Fruit fly (Drosophila melanogaster) S2 (cell line): ENCODE results near the gene capu.

ENCODE experiments used
- CG8478 ChIP-seq: fragments of >200 bp; optimal IDR thresholded peaks from 2 replicates; lab custom pipeline; 2018
- CTCF ChIP-seq, 2 experiments: fragments of >200 bp; optimal IDR thresholded peaks; 2 replicates each; lab custom pipeline; 2018

The capu gene

DNA sequence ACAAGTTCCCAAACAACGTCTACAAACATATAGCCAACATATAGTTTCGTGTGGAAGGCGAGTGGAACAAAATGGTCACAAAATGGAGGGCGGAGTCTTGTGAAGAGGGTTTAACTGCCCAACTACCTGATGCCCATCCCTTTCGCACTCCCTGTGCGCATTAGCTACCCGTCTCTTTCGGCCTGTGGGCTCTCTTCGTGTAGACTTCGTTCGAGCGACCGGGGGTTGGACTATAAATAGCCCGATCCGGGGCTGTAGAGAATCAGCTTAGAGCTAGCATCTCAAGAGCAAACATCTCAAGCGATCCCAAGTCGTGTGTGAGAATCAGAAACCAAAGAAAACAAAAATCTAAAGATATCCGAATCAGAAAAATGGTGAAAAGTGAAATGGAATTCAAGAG lies 77.2 kb downstream of the capu start, which contains the start of gene slp1:
Gene slp1 (plus strand): TSS at position 263 of the 400 bp plus-strand sequence.
- no peak for TF ChIP-seq CTCF (optimal IDR thresholded peaks at IDR 0.05; lab: Kevin White, UChicago)
- no peak for TF ChIP-seq CG8478 (lab: Kevin White, UChicago)

DNA sequence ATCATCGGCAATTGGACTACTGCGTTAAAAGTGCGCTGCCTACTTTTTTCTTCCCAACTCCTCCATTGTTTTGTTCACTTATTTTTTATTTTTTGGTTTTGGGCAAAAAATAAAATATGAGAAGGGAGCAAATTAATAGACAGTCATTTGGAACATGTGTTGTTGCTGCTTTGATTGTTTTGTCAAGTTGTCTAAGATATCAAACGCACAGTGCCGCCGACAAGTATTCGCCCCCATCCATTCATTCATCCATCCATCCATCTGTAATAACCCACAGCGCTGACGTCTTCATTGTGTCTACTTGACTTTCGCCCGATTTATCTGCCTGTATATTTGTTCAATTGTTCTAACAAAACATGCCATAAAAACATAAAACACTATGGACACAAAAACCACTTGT lies 78.8 kb downstream of the capu start:
- TF ChIP-seq CG8478 (lab: Kevin White, UChicago), result no peak
- TF ChIP-seq CTCF (optimal IDR thresholded peaks at IDR 0.05; lab: Kevin White, UChicago), result no peak
